Worm (Caenorhabditis elegans) whole organism, L4 larva: ENCODE measurements around the gene twk-20.

Experiments
- T20F7.1 ChIP-seq: fragments of 200-800 bp; sonication (Bioruptor generic); optimal IDR thresholded peaks from 2 replicates; lab custom pipeline; 2018; ENCODE audit warnings: mild to moderate bottlenecking, missing genetic modification characterization, missing compliant biosample characterization
- Y105C5A.15 ChIP-seq: fragments of 200-800 bp; sonication (Bioruptor generic); IDR thresholded peaks from 2 replicates; pipeline ENCODE4 v1.3.6; 2022; ENCODE audit warnings: missing genetic modification characterization, missing compliant biosample characterization
- ceh-32 ChIP-seq: sonication (generic microtip); optimal IDR thresholded peaks from 2 replicates; lab custom pipeline; 2016; ENCODE audit warnings: mild to moderate bottlenecking, missing genetic modification characterization, missing compliant biosample characterization; ENCODE audit not compliant: poor library complexity
- ceh-82 ChIP-seq: sonication (generic microtip); optimal IDR thresholded peaks from 2 replicates; lab custom pipeline; 2017; ENCODE audit warnings: missing biosample characterization, missing genetic modification characterization
- daf-16 ChIP-seq, 3 experiments: sonication (generic microtip); optimal IDR thresholded peaks; 2 replicates each; lab custom pipeline; 2016 to 2017; ENCODE audit warnings: missing genetic modification characterization in 3 of 3, missing genetic modification reagents in 3 of 3, mild to moderate bottlenecking in 2 of 3, missing compliant biosample characterization in 2 of 3, missing biosample characterization in 1 of 3, moderate library complexity in 1 of 3
- dve-1 ChIP-seq: sonication (generic microtip); optimal IDR thresholded peaks from 2 replicates; lab custom pipeline; 2017; ENCODE audit warnings: antibody characterized with exemption, mild to moderate bottlenecking, missing genetic modification characterization, missing compliant biosample characterization; ENCODE audit not compliant: insufficient read depth
- egl-27 ChIP-seq: sonication (generic microtip); optimal IDR thresholded peaks from 3 replicates; lab custom pipeline; 2017; ENCODE audit warnings: missing biosample characterization, missing genetic modification reagents, missing genetic modification characterization
- mxl-3 ChIP-seq: fragments of 200-800 bp; sonication (Bioruptor generic); optimal IDR thresholded peaks from 2 replicates; lab custom pipeline; 2018; ENCODE audit warnings: mild to moderate bottlenecking, missing genetic modification characterization, missing compliant biosample characterization
- nhr-10 ChIP-seq: fragments of 150-350 bp; optimal IDR thresholded peaks from 2 replicates; lab custom pipeline; 2014; ENCODE audit warnings: missing biosample characterization, missing genetic modification characterization
- nhr-11 ChIP-seq: fragments of 150-350 bp; optimal IDR thresholded peaks from 2 replicates; lab custom pipeline; 2014; ENCODE audit warnings: missing biosample characterization, missing genetic modification characterization
- pha-4 ChIP-seq, 2 experiments: fragments of 150-350 bp in 1 of 2; fragments of 200-800 bp in 1 of 2; sonication (Bioruptor generic) in 1 of 2; IDR thresholded peaks in 1 of 2; optimal IDR thresholded peaks in 1 of 2; 2 replicates each; pipeline versions ENCODE4 v1.3.6 to Lab custom; 2014 to 2022; ENCODE audit warnings: missing genetic modification characterization in 2 of 2, missing genetic modification reagents in 2 of 2, missing biosample characterization in 1 of 2, missing compliant biosample characterization in 1 of 2
- zfp-3 ChIP-seq: fragments of 200-800 bp; sonication (Bioruptor generic); conservative IDR thresholded peaks from 2 replicates; pipeline ENCODE4 v1.3.6; 2022; ENCODE audit warnings: missing genetic modification reagents, missing genetic modification characterization, missing compliant biosample characterization

ce11 chrX:13600136-13600535 lies 39.5 kb upstream of the twk-20 start, which contains the start of gene F54B11.7:
- TF ChIP-seq T20F7.1 (GFP tag; lab: Kevin White, UChicago) (no peak), pha-4 (GFP tag; IDR thresholded peaks at IDR 0.05; lab: Robert Waterston, UW) (no peak), pha-4 (tag; optimal IDR thresholded peaks at IDR 0.05; lab: Kevin White, UChicago) (no peak), zfp-3 (GFP tag; lab: Robert Waterston, UW) (no peak), egl-27 (tag; lab: Kevin White, UChicago) (no peak), ceh-32 (tag; lab: Kevin White, UChicago) (no peak), dve-1 (tag; lab: Kevin White, UChicago) (no peak), mxl-3 (GFP tag; lab: Kevin White, UChicago) (no peak), nhr-10 (no peak), ceh-82 (no peak), Y105C5A.15 (GFP tag; lab: Robert Waterston, UW) (no peak), daf-16 (GFP tag; optimal IDR thresholded peaks at IDR 0.05; lab: Kevin White, UChicago) (no peak), daf-16 (tag; optimal IDR thresholded peaks at IDR 0.05; lab: Kevin White, UChicago) (no peak), nhr-11 (tag; lab: Kevin White, UChicago) (no peak)
